Worm (Caenorhabditis elegans): ENCODE measurements around the gene srg-10.

srg-10 gene

DNA sequence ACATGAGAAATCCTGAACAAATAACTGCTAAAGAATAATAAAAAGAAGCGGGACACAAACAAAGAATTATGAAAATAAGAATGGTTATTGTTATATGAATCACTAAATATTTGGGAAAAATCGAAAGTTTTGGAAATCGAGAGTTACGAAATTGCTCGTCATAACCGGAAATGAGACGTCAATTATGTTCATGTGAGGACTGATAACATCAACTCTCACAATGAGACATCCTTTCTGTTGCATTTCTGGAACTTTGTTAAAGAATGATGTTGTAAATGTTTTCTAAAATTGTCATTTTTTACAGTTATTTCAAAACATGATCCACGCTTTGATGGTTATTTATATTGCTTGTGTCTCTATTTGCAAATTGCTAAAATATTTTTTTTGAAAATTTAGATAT is 29.7 kb upstream of the srg-10 start, which contains the start of gene T23F11.6:
Gene T23F11.6 (minus strand): TSS at position 45 of the 400 bp plus-strand sequence.
- TF ChIP-seq nhr-23 (tag; optimal IDR thresholded peaks at IDR 0.05) (no peak), ceh-16 (tag; optimal IDR thresholded peaks at IDR 0.05) (no peak), nhr-25 (tag; optimal IDR thresholded peaks at IDR 0.05) (no peak), elt-2 (tag; optimal IDR thresholded peaks at IDR 0.05) (peak; percentile 44), ztf-4 (tag; optimal IDR thresholded peaks at IDR 0.05) (no peak), tbx-2 (tag; optimal IDR thresholded peaks at IDR 0.05) (no peak), nfya-1 (tag; optimal IDR thresholded peaks at IDR 0.05; ENCODE audit: insufficient read depth) (no peak), fkh-2 (tag; optimal IDR thresholded peaks at IDR 0.05) (no peak), ceh-9 (tag; optimal IDR thresholded peaks at IDR 0.05) (no peak), aly-2 (tag; optimal IDR thresholded peaks at IDR 0.05) (no peak), mdl-1 (tag; optimal IDR thresholded peaks at IDR 0.05) (no peak), pqm-1 (tag; optimal IDR thresholded peaks at IDR 0.05) (peak; percentile 59), lin-15B (tag; optimal IDR thresholded peaks at IDR 0.05) (no peak), eor-1 (tag; optimal IDR thresholded peaks at IDR 0.05) (no peak), mml-1 (tag; optimal IDR thresholded peaks at IDR 0.05) (no peak)

DNA sequence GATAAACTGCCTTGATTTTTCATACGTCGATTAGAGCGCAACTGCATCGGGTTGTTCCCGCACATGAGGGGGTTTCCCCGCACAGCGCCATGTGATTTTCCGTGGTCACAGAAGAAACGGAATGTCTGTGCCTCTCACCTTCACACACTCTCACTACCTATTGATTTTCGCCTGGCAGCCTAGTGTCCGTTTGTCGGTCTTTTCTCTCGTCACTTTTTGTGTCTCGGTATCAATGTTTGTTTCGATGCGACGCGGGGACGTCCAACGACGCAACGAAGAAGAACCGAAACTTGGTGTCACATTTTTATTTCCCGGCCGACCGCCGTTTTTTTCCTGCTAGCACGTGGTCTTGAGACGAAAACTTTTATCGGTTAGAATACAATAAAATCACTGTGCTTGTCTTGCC is 28.2 kb upstream of the srg-10 start:
- peak; percentile 83 for TF ChIP-seq snpc-4 (tag; optimal IDR thresholded peaks at IDR 0.05)
- no peak for TF ChIP-seq nhr-12 (tag; optimal IDR thresholded peaks at IDR 0.05)
- TF ChIP-seq nhr-43 (tag; optimal IDR thresholded peaks at IDR 0.05; ENCODE audit: poor library complexity, severe bottlenecking): peak; percentile 93
- TF ChIP-seq egl-27 (tag; optimal IDR thresholded peaks at IDR 0.05): peak; percentile 35
- peak; percentile 87 for TF ChIP-seq nhr-11 (tag; optimal IDR thresholded peaks at IDR 0.05)
- peak; percentile 95 for TF ChIP-seq ceh-28 (tag; optimal IDR thresholded peaks at IDR 0.05)
- no peak for TF ChIP-seq daf-12 (tag; optimal IDR thresholded peaks at IDR 0.05)
- peak; percentile 28 for TF ChIP-seq fos-1 (tag; optimal IDR thresholded peaks at IDR 0.05)
- TF ChIP-seq nfya-1 (tag; optimal IDR thresholded peaks at IDR 0.05; ENCODE audit: insufficient read depth): peak; percentile 90
- no peak for TF ChIP-seq ceh-16 (tag; optimal IDR thresholded peaks at IDR 0.05)
- peak; percentile 96 for TF ChIP-seq elt-2 (tag; optimal IDR thresholded peaks at IDR 0.05)
- no peak for TF ChIP-seq nhr-28 (tag; optimal IDR thresholded peaks at IDR 0.05)
- peak; percentile 94 for TF ChIP-seq pha-4 (tag; optimal IDR thresholded peaks at IDR 0.05)
- TF ChIP-seq R02D3.7 (tag; optimal IDR thresholded peaks at IDR 0.05): peak; percentile 64
- TF ChIP-seq lsy-12 (tag; optimal IDR thresholded peaks at IDR 0.05): peak; percentile 87
- TF ChIP-seq tbx-2 (tag; optimal IDR thresholded peaks at IDR 0.05): peak; percentile 74
- TF ChIP-seq hmg-11 (tag; optimal IDR thresholded peaks at IDR 0.05): peak; percentile 81
- TF ChIP-seq sea-2 (GFP tag; optimal IDR thresholded peaks at IDR 0.05): peak; percentile 47
- peak; percentile 98 for TF ChIP-seq pqm-1 (tag; optimal IDR thresholded peaks at IDR 0.05)
- TF ChIP-seq fkh-10 (GFP tag; optimal IDR thresholded peaks at IDR 0.05): peak; percentile 49
- TF ChIP-seq ceh-82 (tag; optimal IDR thresholded peaks at IDR 0.05): no peak
- TF ChIP-seq skn-1 (tag; optimal IDR thresholded peaks at IDR 0.05): no peak
- TF ChIP-seq lin-39 (tag; optimal IDR thresholded peaks at IDR 0.05): peak; percentile 90
- TF ChIP-seq elt-3 (tag; optimal IDR thresholded peaks at IDR 0.05): peak in 1 of 3 experiments; percentile 93
- TF ChIP-seq nhr-23 (tag; optimal IDR thresholded peaks at IDR 0.05): peak; percentile 92
- TF ChIP-seq nhr-76 (tag; optimal IDR thresholded peaks at IDR 0.05): peak; percentile 21
- TF ChIP-seq nhr-67 (tag; optimal IDR thresholded peaks at IDR 0.05): no peak
- peak; percentile 98 for TF ChIP-seq nhr-25 (tag; optimal IDR thresholded peaks at IDR 0.05)
- TF ChIP-seq ama-1 (optimal IDR thresholded peaks at IDR 0.05): peak; percentile 30
- no peak for TF ChIP-seq nhr-77 (tag; optimal IDR thresholded peaks at IDR 0.05)
- peak; percentile 24 for TF ChIP-seq mml-1 (tag; optimal IDR thresholded peaks at IDR 0.05)
- TF ChIP-seq elt-1 (tag; optimal IDR thresholded peaks at IDR 0.05): peak; percentile 25
- TF ChIP-seq ztf-4 (tag; optimal IDR thresholded peaks at IDR 0.05): peak; percentile 15
- peak; percentile 88 for TF ChIP-seq egl-5 (tag; optimal IDR thresholded peaks at IDR 0.05)
- TF ChIP-seq unc-62 (GFP tag; optimal IDR thresholded peaks at IDR 0.05): peak; percentile 56
- peak; percentile 87 for TF ChIP-seq lin-15B (tag; optimal IDR thresholded peaks at IDR 0.05)
- TF ChIP-seq aly-2 (tag; optimal IDR thresholded peaks at IDR 0.05): no peak
- TF ChIP-seq jun-1 (tag; optimal IDR thresholded peaks at IDR 0.05): peak; percentile 93
- peak; percentile 99 for TF ChIP-seq mdl-1 (tag; optimal IDR thresholded peaks at IDR 0.05)
- TF ChIP-seq ceh-9 (tag; optimal IDR thresholded peaks at IDR 0.05): no peak
- TF ChIP-seq ztf-11 (tag; optimal IDR thresholded peaks at IDR 0.05): no peak
- TF ChIP-seq eor-1 (tag; optimal IDR thresholded peaks at IDR 0.05): no peak
